Worm (Caenorhabditis elegans): ENCODE measurements around the gene C56E10.3.

C56E10.3 gene

DNA sequence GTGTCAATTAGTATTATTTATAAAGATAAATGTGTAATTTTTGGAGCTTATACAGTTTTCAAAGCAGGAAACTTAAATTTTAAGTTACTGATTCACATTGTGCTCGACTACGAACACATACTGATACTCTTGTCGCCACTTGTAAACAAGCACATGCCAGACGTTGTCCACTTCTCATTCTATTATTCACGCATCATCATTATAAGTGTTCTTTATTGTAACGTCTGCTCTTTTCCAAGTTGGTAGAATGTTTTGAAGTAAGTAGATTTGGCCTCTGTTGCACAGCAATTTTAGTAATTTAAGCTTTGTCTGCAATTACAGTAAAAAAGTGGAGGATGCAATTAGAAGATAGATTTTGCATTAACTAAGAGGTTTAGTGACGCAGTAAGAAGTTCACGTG is 47.4 kb downstream of the C56E10.3 start:
- TF ChIP-seq snpc-4 (tag; optimal IDR thresholded peaks at IDR 0.05) (no peak), ceh-28 (tag; optimal IDR thresholded peaks at IDR 0.05) (no peak), jun-1 (tag; optimal IDR thresholded peaks at IDR 0.05) (no peak), ama-1 (optimal IDR thresholded peaks at IDR 0.05) (no peak), nhr-43 (tag; optimal IDR thresholded peaks at IDR 0.05; ENCODE audit: poor library complexity, severe bottlenecking) (no peak), ztf-11 (tag; optimal IDR thresholded peaks at IDR 0.05) (no peak), nhr-77 (tag; optimal IDR thresholded peaks at IDR 0.05) (no peak), pha-4 (tag; optimal IDR thresholded peaks at IDR 0.05) (no peak), lsy-12 (tag; optimal IDR thresholded peaks at IDR 0.05) (no peak), egl-5 (tag; optimal IDR thresholded peaks at IDR 0.05) (no peak), R02D3.7 (tag; optimal IDR thresholded peaks at IDR 0.05) (no peak), nhr-11 (tag; optimal IDR thresholded peaks at IDR 0.05) (no peak), elt-3 (tag; optimal IDR thresholded peaks at IDR 0.05) (no peak), lin-39 (tag; optimal IDR thresholded peaks at IDR 0.05) (no peak), aly-2 (tag; optimal IDR thresholded peaks at IDR 0.05) (no peak), nhr-12 (tag; optimal IDR thresholded peaks at IDR 0.05) (no peak), ZK546.5 (tag; optimal IDR thresholded peaks at IDR 0.05) (no peak)

DNA sequence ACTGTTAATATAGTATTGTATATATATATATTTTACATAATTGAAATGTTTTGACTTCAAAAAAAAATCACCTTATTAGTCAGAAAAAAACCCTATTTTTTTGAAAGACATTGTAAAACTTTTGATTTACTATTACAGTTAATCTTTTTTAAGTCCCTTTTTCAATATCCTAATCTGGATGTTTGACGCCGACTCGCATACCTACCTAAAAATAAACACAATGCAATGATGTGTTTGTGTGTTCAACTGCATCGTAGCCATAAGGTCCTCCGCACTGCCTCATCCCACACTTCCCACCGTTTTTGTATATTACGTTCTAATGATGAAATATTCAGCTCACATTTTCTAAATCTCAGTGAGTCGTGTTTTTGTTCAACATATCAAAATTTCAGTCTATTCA is 47.9 kb downstream of the C56E10.3 start, which contains the start of gene F38B6.3:
Gene F38B6.3 (plus strand): TSS at position 301 of the 400 bp plus-strand sequence.
- no peak for TF ChIP-seq pha-4 (tag; optimal IDR thresholded peaks at IDR 0.05)
- TF ChIP-seq mml-1 (tag; optimal IDR thresholded peaks at IDR 0.05), result no peak
- TF ChIP-seq elt-1 (tag; optimal IDR thresholded peaks at IDR 0.05), result no peak
- no peak for TF ChIP-seq egl-27 (tag; optimal IDR thresholded peaks at IDR 0.05)
- no peak for TF ChIP-seq unc-39 (tag; optimal IDR thresholded peaks at IDR 0.05)
- TF ChIP-seq tbx-2 (tag; optimal IDR thresholded peaks at IDR 0.05), result no peak
- no peak for TF ChIP-seq daf-12 (tag; optimal IDR thresholded peaks at IDR 0.05)
- no peak for TF ChIP-seq nfya-1 (tag; optimal IDR thresholded peaks at IDR 0.05; ENCODE audit: insufficient read depth)
- TF ChIP-seq elt-2 (tag; optimal IDR thresholded peaks at IDR 0.05), result no peak
- no peak for TF ChIP-seq nhr-28 (tag; optimal IDR thresholded peaks at IDR 0.05)
- TF ChIP-seq jun-1 (tag; optimal IDR thresholded peaks at IDR 0.05), result no peak
- TF ChIP-seq snpc-4 (tag; optimal IDR thresholded peaks at IDR 0.05), result no peak
- no peak for TF ChIP-seq nhr-25 (tag; optimal IDR thresholded peaks at IDR 0.05)
- TF ChIP-seq hmg-11 (tag; optimal IDR thresholded peaks at IDR 0.05), result no peak
- TF ChIP-seq nhr-43 (tag; optimal IDR thresholded peaks at IDR 0.05; ENCODE audit: poor library complexity, severe bottlenecking), result no peak
- no peak for TF ChIP-seq lin-15B (tag; optimal IDR thresholded peaks at IDR 0.05)
- no peak for TF ChIP-seq ztf-4 (tag; optimal IDR thresholded peaks at IDR 0.05)

DNA sequence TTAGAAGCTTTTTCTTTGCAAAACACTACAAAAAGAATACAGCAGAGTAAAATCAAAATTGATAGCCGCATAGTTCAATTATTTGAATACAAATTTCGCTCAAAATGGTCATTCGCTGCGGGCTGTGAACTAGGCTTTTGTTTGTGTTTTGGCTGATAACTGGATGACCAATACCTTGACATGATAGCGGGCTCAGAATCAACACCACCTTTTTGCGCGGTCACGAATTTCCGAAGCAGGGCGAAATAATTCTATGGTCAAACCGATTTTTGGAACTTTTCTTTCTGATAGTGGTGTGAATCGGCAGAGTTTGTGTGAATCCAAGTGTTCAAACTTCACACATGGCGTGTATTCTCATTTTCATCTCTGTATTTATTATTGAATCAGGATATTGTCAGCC is 52.8 kb downstream of the C56E10.3 start, which contains the start of the genes F38B6.7 and F38B6.2:
Gene F38B6.7 (minus strand): TSS at position 101 of the 400 bp plus-strand sequence.
Gene F38B6.2 (plus strand): TSS at position 267 of the 400 bp plus-strand sequence.
- TF ChIP-seq ceh-9 (tag; optimal IDR thresholded peaks at IDR 0.05) (no peak), lin-15B (tag; optimal IDR thresholded peaks at IDR 0.05) (no peak), egl-5 (tag; optimal IDR thresholded peaks at IDR 0.05) (no peak), nhr-11 (tag; optimal IDR thresholded peaks at IDR 0.05) (no peak), nhr-28 (tag; optimal IDR thresholded peaks at IDR 0.05) (no peak), snpc-4 (tag; optimal IDR thresholded peaks at IDR 0.05) (no peak), skn-1 (tag; optimal IDR thresholded peaks at IDR 0.05) (no peak), ceh-82 (tag; optimal IDR thresholded peaks at IDR 0.05) (no peak), nhr-76 (tag; optimal IDR thresholded peaks at IDR 0.05) (no peak), tbx-2 (tag; optimal IDR thresholded peaks at IDR 0.05) (no peak), nhr-23 (tag; optimal IDR thresholded peaks at IDR 0.05) (no peak), eor-1 (tag; optimal IDR thresholded peaks at IDR 0.05) (no peak), aly-2 (tag; optimal IDR thresholded peaks at IDR 0.05) (no peak), elt-1 (tag; optimal IDR thresholded peaks at IDR 0.05) (no peak), nhr-237 (tag; optimal IDR thresholded peaks at IDR 0.05) (no peak), lsy-12 (tag; optimal IDR thresholded peaks at IDR 0.05) (no peak), unc-39 (tag; optimal IDR thresholded peaks at IDR 0.05) (no peak), ama-1 (optimal IDR thresholded peaks at IDR 0.05) (no peak)
